Worm (Caenorhabditis elegans): ENCODE data around the gene djr-1.2.

djr-1.2 gene

ce11 chrV:4055025-4055424, at the start of gene djr-1.2:
djr-1.2 (minus strand) TSS chrV:4055125.
- TF ChIP-seq W03F9.2 (tag; optimal IDR thresholded peaks at IDR 0.05) = no peak
- no peak for TF ChIP-seq him-1 (tag; optimal IDR thresholded peaks at IDR 0.05)
- no peak for TF ChIP-seq dao-5 (tag; optimal IDR thresholded peaks at IDR 0.05)

DNA sequence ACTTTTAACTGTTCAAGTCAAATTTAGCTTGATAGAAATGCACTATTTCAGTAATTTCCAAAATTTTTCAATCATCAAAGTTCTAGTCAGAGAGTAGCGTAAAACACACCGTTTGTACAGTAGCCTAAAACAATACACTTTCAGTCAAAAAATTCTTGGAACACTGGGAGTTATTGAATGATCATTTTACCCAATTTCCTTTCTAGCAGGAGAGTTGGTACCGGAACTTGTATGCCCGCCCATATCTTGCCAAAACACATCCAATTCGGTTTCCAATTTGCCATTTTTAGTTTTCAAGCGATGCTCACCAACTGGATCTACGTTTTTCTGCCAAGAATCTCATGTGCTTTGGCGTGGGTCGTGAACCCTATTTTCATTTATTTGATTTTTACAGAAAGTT, 49.4 kb upstream of the djr-1.2 start, which contains the start of gene srj-39:
TSS of gene srj-39 (plus strand) at position 301 of the 400 bp plus-strand sequence.
- TF ChIP-seq him-1 (tag; optimal IDR thresholded peaks at IDR 0.05) (no peak), dao-5 (tag; optimal IDR thresholded peaks at IDR 0.05) (no peak), W03F9.2 (tag; optimal IDR thresholded peaks at IDR 0.05) (no peak)

DNA sequence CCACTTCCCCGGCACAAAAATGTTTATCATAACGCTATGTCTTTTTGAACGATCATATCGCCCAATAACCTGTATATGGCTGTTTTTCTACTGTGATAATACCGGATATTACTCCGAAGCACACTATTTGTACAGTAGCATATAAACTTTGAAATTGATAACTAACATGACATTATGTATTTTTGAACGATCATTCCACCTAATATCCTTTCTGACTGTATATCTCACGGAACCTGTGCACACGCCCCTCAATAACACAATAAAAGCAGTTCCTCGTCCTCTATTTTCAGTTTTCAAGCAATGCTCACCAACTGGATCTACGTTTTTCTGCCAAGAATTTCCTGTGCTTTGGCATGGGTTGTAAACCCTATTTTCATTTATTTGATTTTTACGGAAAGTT, 46.6 kb upstream of the djr-1.2 start, which contains the start of gene srj-40:
TSS of gene srj-40 (plus strand) at position 301 of the 400 bp plus-strand sequence.
- TF ChIP-seq dao-5 (tag; optimal IDR thresholded peaks at IDR 0.05) (no peak), W03F9.2 (tag; optimal IDR thresholded peaks at IDR 0.05) (no peak), him-1 (tag; optimal IDR thresholded peaks at IDR 0.05) (no peak)

DNA sequence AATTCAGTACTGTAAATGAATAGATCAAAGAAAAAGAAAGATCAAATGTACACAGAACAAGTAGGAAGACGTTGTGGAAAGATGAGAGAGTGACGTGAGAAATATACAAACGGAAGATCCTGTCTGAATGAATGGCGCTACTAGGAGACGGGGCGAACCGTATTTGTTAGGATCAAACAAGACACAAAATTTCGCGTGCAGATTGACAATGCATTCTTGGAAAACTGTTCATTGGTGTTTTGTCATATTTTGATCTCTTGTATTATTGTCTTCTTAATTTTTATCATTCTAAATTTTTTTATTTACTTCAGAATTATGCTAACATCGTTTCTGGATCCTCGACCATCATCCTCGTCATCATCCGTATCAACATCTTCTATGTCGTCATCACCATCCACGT, 39.8 kb upstream of the djr-1.2 start, which contains the start of gene nhr-181:
TSS of gene nhr-181 (plus strand) at position 301 of the 400 bp plus-strand sequence.
- TF ChIP-seq W03F9.2 (tag; optimal IDR thresholded peaks at IDR 0.05) (no peak), him-1 (tag; optimal IDR thresholded peaks at IDR 0.05) (no peak), dao-5 (tag; optimal IDR thresholded peaks at IDR 0.05) (no peak)

DNA sequence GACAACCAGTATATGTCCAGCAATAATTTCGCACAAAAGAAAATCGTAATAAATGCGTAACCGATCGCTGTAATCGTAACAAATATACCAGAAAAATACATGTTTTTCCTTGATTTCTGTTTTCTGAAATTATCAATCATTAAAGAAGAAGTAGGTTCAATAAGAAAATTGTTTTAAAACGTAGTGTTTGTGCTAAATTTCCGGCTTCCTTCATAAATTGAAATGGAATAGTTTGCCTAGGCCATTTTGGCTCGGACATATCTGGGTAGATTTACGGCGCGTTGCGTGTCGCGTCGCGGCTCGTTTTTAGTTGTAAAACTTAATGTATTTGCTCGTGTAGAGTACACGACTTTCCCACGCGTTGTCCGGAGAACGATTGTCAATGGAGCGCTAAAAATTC, 28.0 kb upstream of the djr-1.2 start, which contains the start of gene F38H12.5:
TSS of gene F38H12.5 (minus strand) at position 101 of the 400 bp plus-strand sequence.
- TF ChIP-seq him-1 (tag; optimal IDR thresholded peaks at IDR 0.05) = no peak
- TF ChIP-seq dao-5 (tag; optimal IDR thresholded peaks at IDR 0.05) = no peak
- TF ChIP-seq W03F9.2 (tag; optimal IDR thresholded peaks at IDR 0.05) = no peak

DNA sequence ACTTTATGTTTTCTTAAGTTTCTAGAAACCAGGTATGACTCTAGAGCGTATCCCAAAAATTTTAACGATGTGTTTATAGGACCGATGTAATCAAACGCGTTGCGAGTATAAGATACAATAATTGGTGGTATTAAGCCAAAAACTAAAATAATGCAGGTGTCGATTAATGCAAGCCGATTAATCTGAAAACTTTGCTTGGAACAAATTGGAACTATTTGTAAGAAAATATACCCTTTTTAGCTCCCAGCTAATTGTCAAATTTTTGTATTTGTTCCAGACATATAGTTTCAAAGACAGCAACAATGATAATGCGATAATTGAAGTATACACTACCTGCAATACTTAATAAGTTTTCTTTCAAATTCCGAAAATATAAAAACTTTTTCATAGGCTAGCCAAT, 26.4 kb upstream of the djr-1.2 start, which contains the start of gene srh-211:
TSS of gene srh-211 (minus strand) at position 101 of the 400 bp plus-strand sequence.
- no peak for TF ChIP-seq him-1 (tag; optimal IDR thresholded peaks at IDR 0.05)
- TF ChIP-seq W03F9.2 (tag; optimal IDR thresholded peaks at IDR 0.05) = no peak
- no peak for TF ChIP-seq dao-5 (tag; optimal IDR thresholded peaks at IDR 0.05)

DNA sequence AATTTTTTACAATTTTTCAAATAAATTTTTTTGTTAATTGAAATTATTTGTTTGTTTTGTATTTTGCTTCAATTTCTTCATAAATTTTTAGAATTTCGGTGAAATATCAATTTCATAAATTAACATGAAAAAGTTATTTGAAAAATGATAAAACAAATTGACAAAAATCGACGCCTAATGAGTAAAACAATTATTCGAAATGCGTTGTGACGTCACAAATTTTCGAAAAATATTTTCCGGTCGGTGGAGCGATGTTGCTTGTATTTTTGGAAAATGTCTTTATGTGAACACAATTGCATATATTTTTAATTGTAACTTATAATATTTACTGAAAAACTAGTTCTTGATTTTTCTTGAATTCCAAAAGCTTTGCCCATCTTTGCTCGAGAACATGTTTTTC, 25.6 kb upstream of the djr-1.2 start:
- TF ChIP-seq dao-5 (tag; optimal IDR thresholded peaks at IDR 0.05) = no peak
- no peak for TF ChIP-seq W03F9.2 (tag; optimal IDR thresholded peaks at IDR 0.05)

ce11 chrV:4073455-4073854, 18.5 kb upstream of the djr-1.2 start, which contains the start of gene otpl-2:
otpl-2 (plus strand) TSS chrV:4073755.
- TF ChIP-seq him-1 (tag; optimal IDR thresholded peaks at IDR 0.05) (no peak), dao-5 (tag; optimal IDR thresholded peaks at IDR 0.05) (no peak), W03F9.2 (tag; optimal IDR thresholded peaks at IDR 0.05) (no peak)

ce11 chrV:4056203-4056602, 1.3 kb upstream of the djr-1.2 start:
- TF ChIP-seq him-1 (tag; optimal IDR thresholded peaks at IDR 0.05) (no peak), dao-5 (tag; optimal IDR thresholded peaks at IDR 0.05) (no peak), W03F9.2 (tag; optimal IDR thresholded peaks at IDR 0.05) (no peak)

- no peak for TF ChIP-seq him-1 (tag; optimal IDR thresholded peaks at IDR 0.05)
- TF ChIP-seq dao-5 (tag; optimal IDR thresholded peaks at IDR 0.05) = no peak
- TF ChIP-seq W03F9.2 (tag; optimal IDR thresholded peaks at IDR 0.05) = no peak
These were observed 7.4 kb downstream of the djr-1.2 start, which contains the start of gene srh-169 for ce11 chrV:4047541-4047940. srh-169 (plus strand) TSS chrV:4047841.

DNA sequence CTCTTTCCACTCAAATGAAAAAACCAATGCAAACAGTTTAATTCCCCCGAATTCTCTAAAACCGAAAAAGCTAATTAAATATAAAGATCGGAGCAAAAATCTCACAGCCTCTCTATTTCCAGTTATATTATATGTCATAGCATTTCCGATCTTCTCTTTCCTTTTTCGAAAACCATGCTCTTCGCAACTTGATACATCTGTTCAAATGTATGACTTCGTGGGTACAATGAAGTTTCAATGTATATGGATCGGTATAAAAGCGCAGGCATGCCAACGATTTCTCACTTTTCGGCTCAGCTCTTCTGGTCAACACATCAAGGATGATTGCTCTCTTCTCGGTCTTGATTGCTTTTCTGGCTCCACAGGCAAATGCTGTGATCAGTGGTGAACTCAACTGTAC, 8.8 kb downstream of the djr-1.2 start, which contains the start of gene phat-7:
TSS of gene phat-7 (plus strand) at position 301 of the 400 bp plus-strand sequence.
- TF ChIP-seq him-1 (tag; optimal IDR thresholded peaks at IDR 0.05) (no peak), dao-5 (tag; optimal IDR thresholded peaks at IDR 0.05) (no peak), W03F9.2 (tag; optimal IDR thresholded peaks at IDR 0.05) (no peak)

ce11 chrV:4043632-4044031, 11.3 kb downstream of the djr-1.2 start, which contains the start of gene phat-3:
phat-3 (plus strand) TSS chrV:4043932.
- TF ChIP-seq him-1 (tag; optimal IDR thresholded peaks at IDR 0.05) (no peak), dao-5 (tag; optimal IDR thresholded peaks at IDR 0.05) (no peak), W03F9.2 (tag; optimal IDR thresholded peaks at IDR 0.05) (no peak)

DNA sequence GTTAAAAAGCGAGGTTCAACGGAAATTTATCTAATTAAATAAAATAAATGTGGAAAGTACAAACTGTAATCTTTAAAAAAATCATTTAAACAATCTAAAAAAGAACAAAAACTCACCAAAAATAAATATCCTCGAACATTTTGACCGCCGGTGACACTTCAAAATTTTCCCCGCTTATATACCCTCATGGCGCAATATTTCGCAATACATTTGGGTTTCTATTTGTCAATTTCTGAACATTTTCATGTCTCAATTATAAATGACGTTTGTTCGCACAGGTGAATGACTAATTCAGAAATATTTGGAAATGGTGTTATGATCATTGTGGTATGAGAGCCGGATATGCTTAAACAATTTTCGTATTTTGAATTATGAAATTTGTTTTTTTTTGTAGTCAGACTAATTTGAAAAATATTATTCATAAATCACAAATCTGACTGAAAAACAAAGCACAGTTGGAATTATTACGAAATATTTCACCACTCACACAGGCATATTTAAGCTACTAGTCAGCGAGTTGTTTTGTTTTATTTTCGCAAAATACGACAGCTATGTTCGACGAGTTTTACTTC, 13.0 kb downstream of the djr-1.2 start, which contains the start of the genes C49G7.10 and irg-2:
TSS of gene C49G7.10 (minus strand) at position 169 of the 572 bp plus-strand sequence.
TSS of gene irg-2 (plus strand) at position 329 of the 572 bp plus-strand sequence.
- TF ChIP-seq him-1 (tag; optimal IDR thresholded peaks at IDR 0.05) = no peak
- no peak for TF ChIP-seq dao-5 (tag; optimal IDR thresholded peaks at IDR 0.05)
- peak; percentile 18 for TF ChIP-seq W03F9.2 (tag; optimal IDR thresholded peaks at IDR 0.05)

ce11 chrV:4038557-4038956, 16.4 kb downstream of the djr-1.2 start:
- TF ChIP-seq dao-5 (tag; optimal IDR thresholded peaks at IDR 0.05) (no peak), him-1 (tag; optimal IDR thresholded peaks at IDR 0.05) (no peak), W03F9.2 (tag; optimal IDR thresholded peaks at IDR 0.05) (no peak)
